Worm (Caenorhabditis elegans): ENCODE measurements around the gene F56B3.9.
"Not testable (repeated sequence)": the region's sequence is repeated elsewhere in the genome, so short reads cannot be mapped to it uniquely, and the experiment has no call there.

DNA sequence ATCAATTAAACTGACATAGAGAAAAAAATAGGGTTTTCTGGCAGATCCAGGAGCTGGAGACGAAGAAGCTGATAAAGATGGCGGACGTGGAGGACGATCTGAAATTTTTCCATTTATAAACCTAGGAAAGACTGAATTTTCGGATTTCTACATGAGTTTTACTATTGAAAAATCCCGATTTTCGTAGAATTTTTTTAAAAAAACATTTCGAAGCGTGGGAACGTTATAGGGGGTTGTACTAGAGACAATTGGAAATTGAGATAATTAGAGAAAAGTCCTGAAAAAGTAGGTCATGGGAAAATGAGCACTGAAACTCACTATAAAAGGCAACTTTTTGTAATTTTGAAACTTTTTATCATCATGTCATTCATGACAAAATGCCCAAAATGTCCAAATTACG lies at the start of gene F56B3.9:
- not testable (repeated sequence) for TF ChIP-seq Y75B8A.6 (GFP tag; IDR thresholded peaks at IDR 0.05); dmd-8 (GFP tag; IDR thresholded peaks at IDR 0.05); mxl-2 (GFP tag; conservative IDR thresholded peaks at IDR 0.05); unc-62 (GFP tag; optimal IDR thresholded peaks at IDR 0.05 in 1 of 2); unc-62 (tag; optimal IDR thresholded peaks at IDR 0.05); F49E8.2 (tag; optimal IDR thresholded peaks at IDR 0.05; ENCODE audit: borderline replicate concordance); snpc-4 (tag; optimal IDR thresholded peaks at IDR 0.05); Y5F2A.4 (GFP tag; optimal IDR thresholded peaks at IDR 0.05); nhr-10 (tag; optimal IDR thresholded peaks at IDR 0.05); ZK546.5 (tag; optimal IDR thresholded peaks at IDR 0.05); Y105C5A.15 (GFP tag; IDR thresholded peaks at IDR 0.05); nhr-237 (tag; optimal IDR thresholded peaks at IDR 0.05)

Measured in whole organism, L4 larva.